Worm (Caenorhabditis elegans) whole organism, L4 larva: ENCODE measurements around the gene set-8.

Experiments
- T20F7.1 ChIP-seq: fragments of 200-800 bp; sonication (Bioruptor generic); optimal IDR thresholded peaks from 2 replicates; lab custom pipeline; 2018; ENCODE audit warnings: mild to moderate bottlenecking, missing genetic modification characterization, missing compliant biosample characterization
- egl-27 ChIP-seq: sonication (generic microtip); optimal IDR thresholded peaks from 3 replicates; lab custom pipeline; 2017; ENCODE audit warnings: missing biosample characterization, missing genetic modification reagents, missing genetic modification characterization
- egl-43 ChIP-seq: fragments of 200-800 bp; sonication (Bioruptor generic); IDR thresholded peaks from 2 replicates; pipeline ENCODE4 v1.3.6; 2022; ENCODE audit warnings: missing genetic modification reagents, missing genetic modification characterization, missing compliant biosample characterization
- hlh-11 ChIP-seq: fragments of 200-800 bp; sonication (Bioruptor generic); optimal IDR thresholded peaks from 2 replicates; lab custom pipeline; 2018; ENCODE audit warnings: mild to moderate bottlenecking, missing genetic modification characterization, missing compliant biosample characterization
- lin-13 ChIP-seq: fragments of 150-350 bp; optimal IDR thresholded peaks from 2 replicates; lab custom pipeline; 2014; ENCODE audit warnings: missing biosample characterization, missing genetic modification reagents, missing genetic modification characterization
- lir-3 ChIP-seq: sonication (generic microtip); optimal IDR thresholded peaks from 2 replicates; lab custom pipeline; 2016; ENCODE audit warnings: mild to moderate bottlenecking, missing genetic modification characterization, missing compliant biosample characterization
- nhr-11 ChIP-seq: fragments of 150-350 bp; optimal IDR thresholded peaks from 2 replicates; lab custom pipeline; 2014; ENCODE audit warnings: missing biosample characterization, missing genetic modification characterization
- nhr-28 ChIP-seq: fragments of 150-350 bp; optimal IDR thresholded peaks from 2 replicates; lab custom pipeline; 2014; ENCODE audit warnings: missing biosample characterization, missing genetic modification characterization
- nhr-6 ChIP-seq: fragments of 150-350 bp; optimal IDR thresholded peaks from 2 replicates; lab custom pipeline; 2014; ENCODE audit warnings: missing biosample characterization, missing genetic modification characterization
- skn-1 ChIP-seq: fragments of 150-350 bp; optimal IDR thresholded peaks from 2 replicates; lab custom pipeline; 2014; ENCODE audit warnings: missing biosample characterization, missing genetic modification characterization
- zip-2 ChIP-seq: fragments of 150-350 bp; optimal IDR thresholded peaks from 2 replicates; lab custom pipeline; 2014; ENCODE audit warnings: missing biosample characterization, missing genetic modification characterization
- ztf-7 ChIP-seq: fragments of 150-350 bp; optimal IDR thresholded peaks from 2 replicates; lab custom pipeline; 2014; ENCODE audit warnings: missing biosample characterization, missing genetic modification characterization

DNA sequence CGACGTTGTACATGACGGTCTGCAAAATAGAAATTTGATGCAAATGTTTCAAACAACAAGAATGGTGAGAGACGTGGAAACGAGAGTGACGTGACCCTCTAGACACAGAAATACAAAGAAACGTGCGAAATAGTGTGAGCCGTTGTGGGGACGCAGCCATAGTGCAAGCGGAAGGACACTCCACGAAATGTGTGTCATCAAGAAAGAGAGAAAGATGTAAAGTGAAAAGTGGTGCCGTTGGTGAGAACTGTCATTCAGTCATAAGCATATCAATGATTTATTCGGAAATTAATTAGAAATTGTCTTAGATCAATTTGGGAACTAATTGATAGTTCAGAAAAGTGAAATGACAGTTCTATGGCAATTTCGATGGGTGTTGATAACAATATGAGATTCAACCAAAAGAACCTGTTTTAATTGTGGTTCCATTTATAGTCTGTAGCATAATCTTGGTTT, 26.6 kb upstream of the set-8 start, which contains the start of gene C29F7.3:
- TF ChIP-seq nhr-11 (tag; lab: Kevin White, UChicago) = no peak
- TF ChIP-seq lir-3 (tag; lab: Kevin White, UChicago) = no peak
- no peak for TF ChIP-seq egl-43 (GFP tag; lab: Robert Waterston, UW)
- no peak for TF ChIP-seq skn-1
- TF ChIP-seq lin-13 (GFP tag; lab: Kevin White, UChicago) = no peak
- no peak for TF ChIP-seq zip-2 (tag; lab: Kevin White, UChicago)
- peak; percentile 67 for TF ChIP-seq T20F7.1 (GFP tag; lab: Kevin White, UChicago)
- TF ChIP-seq nhr-6 = no peak
- no peak for TF ChIP-seq egl-27
- no peak for TF ChIP-seq ztf-7 (tag; lab: Kevin White, UChicago)
- TF ChIP-seq nhr-28 (tag; lab: Kevin White, UChicago) = peak; percentile 97
- peak; percentile 56 for TF ChIP-seq hlh-11 (tag; lab: Kevin White, UChicago)
